Fruit fly (Drosophila melanogaster) whole organism, adult: ENCODE measurements around the gene CG13833.

Experiments
- CG11617 ChIP-seq: fragments of 200-800 bp; sonication (Bioruptor generic); optimal IDR thresholded peaks from 2 replicates; lab custom pipeline; 2017; ENCODE audit warnings: mild to moderate bottlenecking, missing biosample characterization, missing genetic modification reagents, missing genetic modification characterization
- CG12768 ChIP-seq: fragments of 200-800 bp; sonication (Bioruptor generic); optimal IDR thresholded peaks from 2 replicates; lab custom pipeline; 2017; ENCODE audit warnings: missing biosample characterization, missing genetic modification characterization, mild to moderate bottlenecking, moderate library complexity, missing genetic modification reagents
- CG14711 ChIP-seq: fragments of 200-800 bp; sonication (Bioruptor generic); optimal IDR thresholded peaks from 2 replicates; lab custom pipeline; 2018; ENCODE audit warnings: missing biosample characterization, mild to moderate bottlenecking, missing genetic modification characterization, moderate library complexity
- CG1620 ChIP-seq: fragments of 200-800 bp; sonication (Bioruptor generic); optimal IDR thresholded peaks from 2 replicates; lab custom pipeline; 2016; ENCODE audit warnings: missing biosample characterization, missing genetic modification characterization
- CG33017 ChIP-seq: fragments of 200-800 bp; sonication (Bioruptor generic); optimal IDR thresholded peaks from 2 replicates; lab custom pipeline; 2018; ENCODE audit warnings: missing biosample characterization, mild to moderate bottlenecking, missing genetic modification characterization, moderate library complexity
- CG5204 ChIP-seq: fragments of 200-800 bp; sonication (Bioruptor generic); optimal IDR thresholded peaks from 2 replicates; lab custom pipeline; 2016; ENCODE audit warnings: missing biosample characterization, missing genetic modification characterization
- CG7045 ChIP-seq: fragments of 200-800 bp; sonication (Bioruptor generic); optimal IDR thresholded peaks from 2 replicates; lab custom pipeline; 2017; ENCODE audit warnings: missing biosample characterization, mild to moderate bottlenecking, missing genetic modification characterization
- CG7101 ChIP-seq: fragments of 200-800 bp; sonication (Bioruptor generic); optimal IDR thresholded peaks from 2 replicates; lab custom pipeline; 2018; ENCODE audit warnings: missing biosample characterization, mild to moderate bottlenecking, missing genetic modification characterization, moderate library complexity
- Clk ChIP-seq: fragments of 200-800 bp; sonication (Bioruptor generic); optimal IDR thresholded peaks from 2 replicates; lab custom pipeline; 2017; ENCODE audit warnings: missing biosample characterization, missing genetic modification characterization
- Crg-1 ChIP-seq: fragments of 200-800 bp; sonication (Bioruptor generic); optimal IDR thresholded peaks from 2 replicates; lab custom pipeline; 2016; ENCODE audit warnings: missing biosample characterization, missing genetic modification characterization
- Hr96 ChIP-seq: fragments of 200-800 bp; sonication (Bioruptor generic); optimal IDR thresholded peaks from 2 replicates; lab custom pipeline; 2016; ENCODE audit warnings: missing biosample characterization, missing genetic modification characterization
- Mnt ChIP-seq: fragments of 200-800 bp; sonication (Bioruptor generic); optimal IDR thresholded peaks from 2 replicates; lab custom pipeline; 2016; ENCODE audit warnings: missing biosample characterization, mild to moderate bottlenecking, missing genetic modification characterization
- bab1 ChIP-seq: fragments of 200-800 bp; sonication (Bioruptor generic); optimal IDR thresholded peaks from 3 replicates; lab custom pipeline; 2019; ENCODE audit warnings: missing biosample characterization, mild to moderate bottlenecking, missing genetic modification characterization, moderate library complexity
- cic ChIP-seq: fragments of 200-800 bp; sonication (Bioruptor generic); optimal IDR thresholded peaks from 2 replicates; lab custom pipeline; 2017; ENCODE audit warnings: missing biosample characterization, mild to moderate bottlenecking, missing genetic modification characterization, moderate library complexity
- cnc ChIP-seq, 2 experiments: fragments of >200 bp; optimal IDR thresholded peaks; 2 replicates each; lab custom pipeline; 2017
- kay ChIP-seq: fragments of 200-800 bp; sonication (Bioruptor generic); peaks from one replicate; lab custom pipeline; 2016; ENCODE audit warnings: missing biosample characterization, missing genetic modification characterization, borderline replicate concordance
- ovo ChIP-seq: fragments of 200-800 bp; sonication (Bioruptor generic); optimal IDR thresholded peaks from 2 replicates; lab custom pipeline; 2016; ENCODE audit warnings: missing biosample characterization, missing genetic modification characterization
- pad ChIP-seq: fragments of 200-800 bp; sonication (Bioruptor generic); optimal IDR thresholded peaks from 3 replicates; lab custom pipeline; 2017; ENCODE audit warnings: missing biosample characterization, missing genetic modification characterization, mild to moderate bottlenecking, moderate library complexity, missing genetic modification reagents
- tj ChIP-seq: fragments of 200-800 bp; sonication (Bioruptor generic); optimal IDR thresholded peaks from 3 replicates; lab custom pipeline; 2017; ENCODE audit warnings: missing biosample characterization, mild to moderate bottlenecking, missing genetic modification characterization, moderate library complexity
- toe ChIP-seq: fragments of 200-800 bp; sonication (Bioruptor generic); optimal IDR thresholded peaks from 2 replicates; lab custom pipeline; 2016; ENCODE audit warnings: missing biosample characterization, missing genetic modification characterization

The CG13833 gene

dm6 chr3R:23048690-23049118 is 13.3 kb upstream of the CG13833 start:
- TF ChIP-seq kay (GFP tag; lab: Kevin White, UChicago) (no peak), CG11617 (GFP tag; lab: Kevin White, UChicago) (peak; percentile 51), CG5204 (GFP tag; lab: Kevin White, UChicago) (peak; percentile 63), CG1620 (no peak), CG7101 (tag; lab: Kevin White, UChicago) (peak; percentile 63), CG33017 (peak; percentile 54), Mnt (no peak), bab1 (GFP tag; lab: Kevin White, UChicago) (peak; percentile 11), CG7045 (GFP tag; lab: Kevin White, UChicago) (peak; percentile 64), toe (GFP tag; lab: Kevin White, UChicago) (peak; percentile 49), cic (GFP tag; lab: Kevin White, UChicago) (no peak), CG14711 (peak; percentile 30), cnc (optimal IDR thresholded peaks at IDR 0.05; lab: Kevin White, UChicago) (no peak), ovo (GFP tag; lab: Kevin White, UChicago) (no peak), Hr96 (GFP tag; lab: Kevin White, UChicago) (peak; percentile 44), CG12768 (GFP tag; lab: Kevin White, UChicago) (peak; percentile 44), tj (GFP tag; lab: Kevin White, UChicago) (no peak), pad (GFP tag; lab: Kevin White, UChicago) (no peak), Clk (GFP tag; lab: Kevin White, UChicago) (no peak), Crg-1 (GFP tag; lab: Kevin White, UChicago) (no peak)

DNA sequence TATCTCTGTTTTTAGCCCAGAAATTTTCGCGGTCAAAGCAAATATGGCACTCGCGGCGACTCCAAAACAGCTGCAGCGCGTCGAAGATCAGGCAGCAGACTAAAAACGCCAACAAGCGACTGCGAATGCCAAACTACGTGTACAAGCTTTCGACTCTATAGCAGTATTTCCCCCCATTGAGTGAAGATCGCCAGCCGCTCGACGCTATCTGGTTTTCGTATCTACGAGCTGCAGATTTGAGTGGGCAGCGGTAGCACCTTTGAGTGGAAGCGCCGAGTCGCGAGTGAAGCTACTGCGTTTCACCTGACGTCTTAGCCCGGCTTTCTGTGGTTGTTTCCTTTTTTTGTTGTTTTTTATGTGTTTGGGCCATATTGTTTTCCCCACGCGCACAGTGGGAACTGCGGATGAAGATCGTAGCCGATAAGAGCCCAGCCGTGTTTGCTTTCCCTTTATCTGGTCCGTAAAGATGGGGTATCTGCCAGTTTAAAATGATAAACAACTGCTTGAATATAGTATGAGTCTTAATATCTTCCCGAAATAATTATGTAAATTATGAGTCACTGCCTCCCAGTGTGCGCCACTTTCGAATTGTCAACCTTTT is 12.8 kb upstream of the CG13833 start, which contains the start of gene CG17121:
TSS of gene CG17121 (minus strand) at position 126 of the 601 bp plus-strand sequence.
- TF ChIP-seq cic (GFP tag; lab: Kevin White, UChicago), result peak; percentile 70
- peak; percentile 2 for TF ChIP-seq Mnt
- peak; percentile 20 for TF ChIP-seq pad (GFP tag; lab: Kevin White, UChicago)
- TF ChIP-seq bab1 (GFP tag; lab: Kevin White, UChicago), result no peak

DNA sequence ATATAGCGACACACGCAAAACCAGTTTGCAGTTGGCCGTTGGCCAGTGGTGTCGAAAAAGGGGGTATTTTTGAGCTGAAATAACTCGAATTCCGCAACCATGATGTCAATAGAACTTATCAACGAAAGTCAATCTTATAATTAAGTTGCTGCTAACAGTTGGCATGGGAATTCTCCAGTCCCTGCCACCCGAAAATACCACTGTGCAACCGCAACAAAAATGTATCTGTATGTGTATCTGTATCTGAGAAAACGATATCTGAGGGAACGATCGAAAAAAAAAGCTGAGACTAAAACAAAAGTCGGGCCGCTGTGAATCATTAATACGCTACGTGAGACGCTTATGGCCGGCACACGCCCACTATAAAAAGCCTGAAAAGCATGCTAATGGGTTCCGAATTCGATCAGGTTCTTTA is 11.2 kb upstream of the CG13833 start:
- TF ChIP-seq CG7101 (tag; lab: Kevin White, UChicago), result peak; percentile 10
- peak; percentile 9 for TF ChIP-seq CG7045 (GFP tag; lab: Kevin White, UChicago)
- TF ChIP-seq CG33017, result peak; percentile 33
- TF ChIP-seq CG1620, result no peak
- peak; percentile 7 for TF ChIP-seq Hr96 (GFP tag; lab: Kevin White, UChicago)
- no peak for TF ChIP-seq Mnt
- TF ChIP-seq toe (GFP tag; lab: Kevin White, UChicago), result no peak
- TF ChIP-seq CG12768 (GFP tag; lab: Kevin White, UChicago), result peak; percentile 24
- peak; percentile 25 for TF ChIP-seq CG5204 (GFP tag; lab: Kevin White, UChicago)

dm6 chr3R:23043690-23044089 is 8.3 kb upstream of the CG13833 start, which contains the start of gene CG13837:
CG13837 (plus strand) TSS chr3R:23043990.
- TF ChIP-seq Crg-1 (GFP tag; lab: Kevin White, UChicago) (no peak), CG1620 (no peak), CG33017 (no peak), cic (GFP tag; lab: Kevin White, UChicago) (no peak), Clk (GFP tag; lab: Kevin White, UChicago) (no peak), cnc (optimal IDR thresholded peaks at IDR 0.05; lab: Kevin White, UChicago) (no peak), kay (GFP tag; lab: Kevin White, UChicago) (no peak), CG7101 (tag; lab: Kevin White, UChicago) (no peak), CG12768 (GFP tag; lab: Kevin White, UChicago) (no peak), CG14711 (no peak)

dm6 chr3R:23042746-23043265 is 7.4 kb upstream of the CG13833 start:
- TF ChIP-seq bab1 (GFP tag; lab: Kevin White, UChicago) (no peak), cic (GFP tag; lab: Kevin White, UChicago) (no peak), CG11617 (GFP tag; lab: Kevin White, UChicago) (no peak), kay (GFP tag; lab: Kevin White, UChicago) (no peak), CG7101 (tag; lab: Kevin White, UChicago) (no peak), cnc (optimal IDR thresholded peaks at IDR 0.05; lab: Kevin White, UChicago) (no peak), CG14711 (no peak), CG5204 (GFP tag; lab: Kevin White, UChicago) (no peak), CG7045 (GFP tag; lab: Kevin White, UChicago) (no peak), ovo (GFP tag; lab: Kevin White, UChicago) (no peak), Crg-1 (GFP tag; lab: Kevin White, UChicago) (no peak), CG33017 (no peak), pad (GFP tag; lab: Kevin White, UChicago) (no peak), tj (GFP tag; lab: Kevin White, UChicago) (no peak), toe (GFP tag; lab: Kevin White, UChicago) (no peak), Clk (GFP tag; lab: Kevin White, UChicago) (no peak), Mnt (no peak), CG12768 (GFP tag; lab: Kevin White, UChicago) (no peak), Hr96 (GFP tag; lab: Kevin White, UChicago) (no peak)

- no peak for TF ChIP-seq ovo (GFP tag; lab: Kevin White, UChicago)
- TF ChIP-seq toe (GFP tag; lab: Kevin White, UChicago), result no peak
- no peak for TF ChIP-seq CG5204 (GFP tag; lab: Kevin White, UChicago)
- TF ChIP-seq Crg-1 (GFP tag; lab: Kevin White, UChicago), result no peak
- no peak for TF ChIP-seq kay (GFP tag; lab: Kevin White, UChicago)
- TF ChIP-seq CG12768 (GFP tag; lab: Kevin White, UChicago), result no peak
- no peak for TF ChIP-seq bab1 (GFP tag; lab: Kevin White, UChicago)
- no peak for TF ChIP-seq Hr96 (GFP tag; lab: Kevin White, UChicago)
- TF ChIP-seq CG14711, result no peak
- no peak for TF ChIP-seq CG33017
- TF ChIP-seq CG1620, result no peak
- TF ChIP-seq Clk (GFP tag; lab: Kevin White, UChicago), result no peak
- TF ChIP-seq CG11617 (GFP tag; lab: Kevin White, UChicago), result no peak
- TF ChIP-seq CG7101 (tag; lab: Kevin White, UChicago), result no peak
- TF ChIP-seq tj (GFP tag; lab: Kevin White, UChicago), result no peak
- TF ChIP-seq pad (GFP tag; lab: Kevin White, UChicago), result no peak
- no peak for TF ChIP-seq CG7045 (GFP tag; lab: Kevin White, UChicago)
Measured at dm6 chr3R:23041941-23042340, 6.6 kb upstream of the CG13833 start, which contains the start of gene CG13838. CG13838 (plus strand) TSS chr3R:23042241.
